3 fruit fly cellular contexts compared by ENCODE assay signal in the genomic region with DNA sequence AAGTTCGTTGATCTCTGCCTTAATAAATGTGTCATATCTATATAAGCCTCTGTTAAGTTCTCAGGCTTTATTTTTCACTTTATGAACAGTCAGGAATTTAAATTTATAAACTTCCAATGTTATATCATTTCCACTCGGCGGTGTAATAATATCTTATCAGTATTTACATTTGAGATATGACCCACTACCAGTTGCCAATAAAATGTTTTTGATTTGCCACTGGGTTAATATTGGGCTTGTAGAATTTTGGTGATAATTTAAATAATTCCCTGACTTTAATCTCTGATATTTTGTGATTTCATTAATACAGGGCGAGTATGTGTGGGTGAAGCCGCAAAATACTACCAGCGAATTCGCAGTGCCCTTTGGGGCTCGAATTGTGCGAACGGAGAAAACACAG.
TF ChIP-seq lines count a peak whose summit lies in the region.

No protein-coding gene starts in this region.

- TF ChIP-seq CTCF in whole organism, embryonic (GFP tag; optimal IDR thresholded peaks at IDR 0.05; lab: Kevin White, UChicago) = no peak

TF ChIP-seq in whole organism, adult, 20 proteins besides CTCF, POLR2A, EP300 and RAD21:
- TF ChIP-seq pad (GFP tag; optimal IDR thresholded peaks at IDR 0.05; lab: Kevin White, UChicago) (no peak), Crg-1 (GFP tag; optimal IDR thresholded peaks at IDR 0.05; lab: Kevin White, UChicago) (no peak), CG11617 (GFP tag; optimal IDR thresholded peaks at IDR 0.05; lab: Kevin White, UChicago) (no peak), kay (GFP tag; lab: Kevin White, UChicago; ENCODE audit: borderline replicate concordance) (peak; percentile 12), ovo (GFP tag; optimal IDR thresholded peaks at IDR 0.05; lab: Kevin White, UChicago) (no peak), Clk (GFP tag; optimal IDR thresholded peaks at IDR 0.05; lab: Kevin White, UChicago) (no peak), Mnt (GFP tag; optimal IDR thresholded peaks at IDR 0.05; lab: Kevin White, UChicago) (no peak), CG7101 (tag; optimal IDR thresholded peaks at IDR 0.05; lab: Kevin White, UChicago) (no peak)

TF ChIP-seq in whole organism, embryonic, 481 proteins besides CTCF, POLR2A, EP300 and RAD21:
- no peak for TF ChIP-seq usp (GFP tag; optimal IDR thresholded peaks at IDR 0.05; lab: Kevin White, UChicago)
- no peak for TF ChIP-seq HmgZ (tag; optimal IDR thresholded peaks at IDR 0.05; lab: Kevin White, UChicago)
- TF ChIP-seq E2f2 (GFP tag; IDR thresholded peaks at IDR 0.05; lab: Robert Waterston, UW) = no peak
- TF ChIP-seq CG1603 (tag; optimal IDR thresholded peaks at IDR 0.05; lab: Kevin White, UChicago) = no peak
- TF ChIP-seq Poxn (GFP tag; IDR thresholded peaks at IDR 0.05; lab: Robert Waterston, UW) = no peak
- TF ChIP-seq mirr (GFP tag; optimal IDR thresholded peaks at IDR 0.05; lab: Kevin White, UChicago) = peak; percentile 85
- TF ChIP-seq Opbp (GFP tag; IDR thresholded peaks at IDR 0.05; lab: Robert Waterston, UW; ENCODE audit: partially characterized antibody) = no peak
- peak in 1 of 2 experiments; percentile 26 for TF ChIP-seq Pdp1 (GFP tag; optimal IDR thresholded peaks at IDR 0.05; lab: Kevin White, UChicago)
- TF ChIP-seq Myb (GFP tag; optimal IDR thresholded peaks at IDR 0.05; lab: Kevin White, UChicago) = no peak
- TF ChIP-seq tup (GFP tag; optimal IDR thresholded peaks at IDR 0.05; lab: Kevin White, UChicago) = no peak
- no peak for TF ChIP-seq CG10654 (GFP tag; optimal IDR thresholded peaks at IDR 0.05; lab: Kevin White, UChicago)
- TF ChIP-seq exex (tag; optimal IDR thresholded peaks at IDR 0.05; lab: Kevin White, UChicago) = peak; percentile 63
- TF ChIP-seq tio (GFP tag; optimal IDR thresholded peaks at IDR 0.05; lab: Kevin White, UChicago) = no peak
- no peak for TF ChIP-seq ttk (GFP tag; IDR thresholded peaks at IDR 0.05; lab: Robert Waterston, UW)
- no peak for TF ChIP-seq CG9609 (GFP tag; optimal IDR thresholded peaks at IDR 0.05; lab: Kevin White, UChicago)
- no peak for TF ChIP-seq ham (GFP tag; IDR thresholded peaks at IDR 0.05; lab: Robert Waterston, UW)

TF ChIP-seq in whole organism, prepupa, 60 proteins besides CTCF, POLR2A, EP300 and RAD21:
- TF ChIP-seq CG6792 (GFP tag; optimal IDR thresholded peaks at IDR 0.05; lab: Kevin White, UChicago) = no peak
- no peak for TF ChIP-seq salr (GFP tag; optimal IDR thresholded peaks at IDR 0.05; lab: Kevin White, UChicago)
- TF ChIP-seq achi (GFP tag; optimal IDR thresholded peaks at IDR 0.05; lab: Kevin White, UChicago) = no peak
- peak; percentile 0 for TF ChIP-seq vri (GFP tag; optimal IDR thresholded peaks at IDR 0.05; lab: Kevin White, UChicago)
- TF ChIP-seq Hr4 (GFP tag; optimal IDR thresholded peaks at IDR 0.05; lab: Kevin White, UChicago) = no peak
- no peak for TF ChIP-seq CG15336 (GFP tag; IDR thresholded peaks at IDR 0.05; lab: Robert Waterston, UW)
- no peak for TF ChIP-seq CG6276 (GFP tag; optimal IDR thresholded peaks at IDR 0.05; lab: Kevin White, UChicago)
